Fruit fly (Drosophila melanogaster): ENCODE measurements around the gene B4.

- no peak for TF ChIP-seq CG7271 (tag; optimal IDR thresholded peaks at IDR 0.05)
- peak; percentile 78 for TF ChIP-seq CG14667 (GFP tag; IDR thresholded peaks at IDR 0.05)
- TF ChIP-seq Trl (optimal IDR thresholded peaks at IDR 0.05): no peak
- TF ChIP-seq Trl (GFP tag; optimal IDR thresholded peaks at IDR 0.05): peak; percentile 63
- TF ChIP-seq CG6854 (GFP tag; optimal IDR thresholded peaks at IDR 0.05): no peak
- no peak for TF ChIP-seq CG7963 (GFP tag; IDR thresholded peaks at IDR 0.05; ENCODE audit: partially characterized antibody)
- no peak for TF ChIP-seq lola (GFP tag; optimal IDR thresholded peaks at IDR 0.05)
- no peak for TF ChIP-seq CG6654 (GFP tag; optimal IDR thresholded peaks at IDR 0.05)
- no peak for TF ChIP-seq Oaz (GFP tag; IDR thresholded peaks at IDR 0.05)
- peak; percentile 49 for TF ChIP-seq tin (GFP tag; optimal IDR thresholded peaks at IDR 0.05)
- TF ChIP-seq usp (GFP tag; optimal IDR thresholded peaks at IDR 0.05): no peak
- TF ChIP-seq CG30431 (GFP tag; optimal IDR thresholded peaks at IDR 0.05): peak; percentile 44
These were observed 34.0 kb downstream of the B4 start for dm6 chr2L:13514945-13515687.

Data from whole organism, embryonic.